Fruit fly (Drosophila melanogaster): ENCODE results near the gene Vps60.
A peak's percentile ranks its signal among the peaks of the same experiment; 100 is the strongest.

Gene Vps60

DNA sequence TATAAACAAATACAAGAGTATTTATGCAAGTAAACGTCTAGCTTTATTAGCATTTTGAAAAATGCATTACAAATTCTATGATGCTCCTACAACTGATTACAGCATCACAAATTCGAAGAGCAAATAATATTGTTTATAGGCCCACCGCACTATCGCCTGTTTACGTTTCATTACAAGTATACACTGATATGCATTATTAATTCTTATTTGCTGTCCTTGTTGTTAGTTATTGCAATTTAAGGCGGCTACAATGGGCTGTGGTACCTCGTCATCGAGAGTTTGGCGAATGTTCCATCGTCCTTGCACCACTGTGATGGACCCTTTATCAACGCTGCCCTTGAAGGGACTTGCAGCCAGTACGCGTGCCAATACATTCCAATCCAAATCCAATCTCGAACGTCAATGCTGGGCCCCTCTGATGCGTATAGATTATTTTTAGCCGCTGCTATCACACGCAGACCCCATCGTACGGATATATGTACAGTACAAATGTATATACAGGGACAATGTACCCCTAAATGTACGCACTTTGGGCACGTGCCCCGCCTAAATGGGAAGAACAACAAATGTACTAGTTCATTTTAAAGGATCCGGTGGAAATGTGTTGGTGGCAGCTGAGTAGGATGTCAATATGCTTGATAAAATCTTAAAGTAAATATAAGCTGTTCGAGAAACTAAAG is 35.4 kb upstream of the Vps60 start (continued):
- TF ChIP-seq CG8944 (GFP tag; optimal IDR thresholded peaks at IDR 0.05), result no peak
- no peak for TF ChIP-seq pros (GFP tag; optimal IDR thresholded peaks at IDR 0.05)
- TF ChIP-seq kah (GFP tag; optimal IDR thresholded peaks at IDR 0.05), result no peak
- no peak for TF ChIP-seq scrt (GFP tag; optimal IDR thresholded peaks at IDR 0.05)
- no peak for TF ChIP-seq en (GFP tag; optimal IDR thresholded peaks at IDR 0.05)
- peak; percentile 38 for TF ChIP-seq CG1603 (tag; optimal IDR thresholded peaks at IDR 0.05)
- no peak for TF ChIP-seq unpg (GFP tag; optimal IDR thresholded peaks at IDR 0.05)
- no peak for TF ChIP-seq CG17361 (GFP tag; IDR thresholded peaks at IDR 0.05)
- TF ChIP-seq CG15601 (tag; optimal IDR thresholded peaks at IDR 0.05), result peak; percentile 5
- no peak for TF ChIP-seq ato (GFP tag; IDR thresholded peaks at IDR 0.05; ENCODE audit: partially characterized antibody)
- peak; percentile 65 for TF ChIP-seq Med (GFP tag)
- no peak for TF ChIP-seq pan (optimal IDR thresholded peaks at IDR 0.05)
- no peak for TF ChIP-seq pan (GFP tag; optimal IDR thresholded peaks at IDR 0.05 in 1 of 2, IDR thresholded peaks at IDR 0.05 in 1 of 2)
- TF ChIP-seq CG31224 (GFP tag; IDR thresholded peaks at IDR 0.05), result no peak
- TF ChIP-seq CG31441 (GFP tag; IDR thresholded peaks at IDR 0.05), result no peak
- no peak for TF ChIP-seq C15 (GFP tag; IDR thresholded peaks at IDR 0.05)
- TF ChIP-seq her (GFP tag; optimal IDR thresholded peaks at IDR 0.05), result no peak
- no peak for TF ChIP-seq grau (tag; optimal IDR thresholded peaks at IDR 0.05)
- no peak for TF ChIP-seq CG8290 (GFP tag; optimal IDR thresholded peaks at IDR 0.05)
- TF ChIP-seq CG8290 (tag; optimal IDR thresholded peaks at IDR 0.05), result peak in 1 of 2 experiments; percentile 7
- no peak for TF ChIP-seq Rx (GFP tag; IDR thresholded peaks at IDR 0.05)
- no peak for TF ChIP-seq bbx (GFP tag; IDR thresholded peaks at IDR 0.05; ENCODE audit: partially characterized antibody)
- peak; percentile 8 for TF ChIP-seq Lhr (GFP tag; optimal IDR thresholded peaks at IDR 0.05)
- TF ChIP-seq CG6854 (GFP tag; optimal IDR thresholded peaks at IDR 0.05), result no peak
- peak; percentile 47 for TF ChIP-seq Ets65A (GFP tag)
- TF ChIP-seq HHEX (GFP tag; optimal IDR thresholded peaks at IDR 0.05), result peak; percentile 27
- TF ChIP-seq CG12071 (GFP tag; optimal IDR thresholded peaks at IDR 0.05), result no peak
- TF ChIP-seq CG4424 (GFP tag; optimal IDR thresholded peaks at IDR 0.05), result no peak
- TF ChIP-seq CG1024 (GFP tag; IDR thresholded peaks at IDR 0.05), result 0 out of 2 replicates have a peak, but pooled peaks have one; percentile 20
- no peak for TF ChIP-seq eve (GFP tag; optimal IDR thresholded peaks at IDR 0.05)
- TF ChIP-seq CG16779 (GFP tag; IDR thresholded peaks at IDR 0.05), result no peak
- TF ChIP-seq bab2 (GFP tag; optimal IDR thresholded peaks at IDR 0.05), result peak; percentile 36
- TF ChIP-seq CG17359 (tag; optimal IDR thresholded peaks at IDR 0.05), result peak; percentile 45
- peak; percentile 26; the same call in 1 of the 2 replicates for TF ChIP-seq CG17328 (GFP tag; IDR thresholded peaks at IDR 0.05)
- no peak for TF ChIP-seq CG2889 (GFP tag; IDR thresholded peaks at IDR 0.05)
- no peak for TF ChIP-seq Hr39 (optimal IDR thresholded peaks at IDR 0.05)
- no peak for TF ChIP-seq Dad (GFP tag; optimal IDR thresholded peaks at IDR 0.05)
- peak; percentile 2 for TF ChIP-seq CG12104 (GFP tag; optimal IDR thresholded peaks at IDR 0.05)
- peak; percentile 7 for TF ChIP-seq CG15696 (tag; optimal IDR thresholded peaks at IDR 0.05)
- no peak for TF ChIP-seq CG13624 (GFP tag; optimal IDR thresholded peaks at IDR 0.05)
- no peak for TF ChIP-seq Awh (GFP tag; IDR thresholded peaks at IDR 0.05)
- TF ChIP-seq sima (GFP tag; optimal IDR thresholded peaks at IDR 0.05), result no peak
- TF ChIP-seq CG3995 (GFP tag; optimal IDR thresholded peaks at IDR 0.05), result no peak
- TF ChIP-seq lilli (GFP tag; optimal IDR thresholded peaks at IDR 0.05), result no peak
- peak; percentile 31; the same call in 1 of the 3 replicates for TF ChIP-seq row (GFP tag; IDR thresholded peaks at IDR 0.05)
- peak; percentile 58 for TF ChIP-seq oc (tag; optimal IDR thresholded peaks at IDR 0.05)
- TF ChIP-seq H2.0 (GFP tag; IDR thresholded peaks at IDR 0.05), result no peak
- peak in 1 of 2 experiments; percentile 46 for TF ChIP-seq bsh (GFP tag; optimal IDR thresholded peaks at IDR 0.05)
- TF ChIP-seq ATbp (GFP tag; optimal IDR thresholded peaks at IDR 0.05), result peak; percentile 50
- no peak for TF ChIP-seq caup (GFP tag; optimal IDR thresholded peaks at IDR 0.05; ENCODE audit: severe bottlenecking)
- peak; percentile 18 for TF ChIP-seq CG2678 (tag; optimal IDR thresholded peaks at IDR 0.05)

All from whole organism, embryonic.